Worm (Caenorhabditis elegans) whole organism, young adult: ENCODE data around the gene rpm-1.

Source experiments
- D2030.7 ChIP-seq: fragments of 200-800 bp; sonication (Bioruptor generic); IDR thresholded peaks from 2 replicates; pipeline ENCODE4 v1.3.6; 2022; ENCODE audit warnings: missing genetic modification reagents, missing genetic modification characterization, missing compliant biosample characterization
- F37B4.10 ChIP-seq: fragments of 200-800 bp; sonication (Bioruptor generic); IDR thresholded peaks from 2 replicates; pipeline ENCODE4 v1.3.6; 2022; ENCODE audit warnings: missing genetic modification characterization, missing compliant biosample characterization
- F39B2.1 ChIP-seq: fragments of 200-800 bp; sonication (Bioruptor generic); IDR thresholded peaks from 2 replicates; pipeline ENCODE4 v1.3.6; 2022; ENCODE audit warnings: missing genetic modification reagents, missing genetic modification characterization, missing compliant biosample characterization
- F57A8.1 ChIP-seq: fragments of 200-800 bp; sonication (Bioruptor generic); optimal IDR thresholded peaks from 2 replicates; lab custom pipeline; 2018; ENCODE audit warnings: mild to moderate bottlenecking, missing genetic modification characterization, moderate library complexity, missing compliant biosample characterization
- K11D2.4 ChIP-seq: fragments of 200-800 bp; sonication (Bioruptor generic); IDR thresholded peaks from 2 replicates; pipeline ENCODE4 v1.3.6; 2022; ENCODE audit warnings: missing genetic modification reagents, missing genetic modification characterization, missing compliant biosample characterization
- Y67H2A.10 ChIP-seq: fragments of 200-800 bp; sonication (Bioruptor generic); conservative IDR thresholded peaks from 2 replicates; pipeline ENCODE4 v1.3.6; 2022; ENCODE audit warnings: missing genetic modification reagents, missing genetic modification characterization, missing compliant biosample characterization
- aptf-2 ChIP-seq: fragments of 200-800 bp; sonication (Bioruptor generic); conservative IDR thresholded peaks from 2 replicates; pipeline ENCODE4 v1.3.6; 2022; ENCODE audit warnings: missing genetic modification reagents, missing genetic modification characterization, missing compliant biosample characterization
- bed-1 ChIP-seq: fragments of 200-800 bp; sonication (Bioruptor generic); IDR thresholded peaks from 2 replicates; pipeline ENCODE4 v1.3.6; 2022; ENCODE audit warnings: missing genetic modification reagents, missing genetic modification characterization, missing compliant biosample characterization
- bed-2 ChIP-seq: fragments of 200-800 bp; sonication (Bioruptor generic); IDR thresholded peaks from 2 replicates; pipeline ENCODE4 v1.3.6; 2022; ENCODE audit warnings: missing genetic modification reagents, missing genetic modification characterization, missing compliant biosample characterization
- ccch-3 ChIP-seq: fragments of 200-800 bp; sonication (Bioruptor generic); optimal IDR thresholded peaks from 2 replicates; lab custom pipeline; 2018; ENCODE audit warnings: mild to moderate bottlenecking, missing genetic modification characterization, missing compliant biosample characterization
- cebp-2 ChIP-seq: fragments of 200-800 bp; sonication (Bioruptor generic); IDR thresholded peaks from 2 replicates; pipeline ENCODE4 v1.3.6; 2022; ENCODE audit warnings: missing genetic modification characterization, missing compliant biosample characterization
- ceh-27 ChIP-seq: fragments of 200-800 bp; sonication (Bioruptor generic); optimal IDR thresholded peaks from 2 replicates; lab custom pipeline; 2018; ENCODE audit warnings: mild to moderate bottlenecking, missing genetic modification characterization, moderate library complexity, missing compliant biosample characterization
- die-1 ChIP-seq: sonication (generic microtip); optimal IDR thresholded peaks from 2 replicates; lab custom pipeline; 2016; ENCODE audit warnings: missing genotype, mild to moderate bottlenecking, missing genetic modification characterization, missing compliant biosample characterization
- dox-1 ChIP-seq: fragments of 200-800 bp; sonication (Bioruptor generic); IDR thresholded peaks from 2 replicates; pipeline ENCODE4 v1.3.6; 2022; ENCODE audit warnings: missing genetic modification reagents, missing genetic modification characterization, missing compliant biosample characterization
- egl-18 ChIP-seq: fragments of 200-800 bp; sonication (Bioruptor generic); IDR thresholded peaks from 2 replicates; pipeline ENCODE4 v1.3.6; 2022; ENCODE audit warnings: missing genetic modification reagents, missing genetic modification characterization, missing compliant biosample characterization
- egl-44 ChIP-seq: fragments of 200-800 bp; sonication (Bioruptor generic); IDR thresholded peaks from 2 replicates; pipeline ENCODE4 v1.3.6; 2022; ENCODE audit warnings: missing genetic modification reagents, missing genetic modification characterization, missing compliant biosample characterization
- egrh-3 ChIP-seq: fragments of 200-800 bp; sonication (Bioruptor generic); IDR thresholded peaks from 2 replicates; pipeline ENCODE4 v1.3.6; 2022; ENCODE audit warnings: missing genetic modification reagents, missing genetic modification characterization, missing compliant biosample characterization
- ekl-4 ChIP-seq: fragments of 200-800 bp; sonication (Bioruptor generic); IDR thresholded peaks from 2 replicates; pipeline ENCODE4 v1.3.6; 2022; ENCODE audit warnings: missing genetic modification reagents, missing genetic modification characterization, missing compliant biosample characterization
- hlh-12 ChIP-seq: sonication (generic microtip); optimal IDR thresholded peaks from 2 replicates; lab custom pipeline; 2016; ENCODE audit warnings: missing genetic modification characterization, missing compliant biosample characterization
- hmg-1.2 ChIP-seq: fragments of 200-800 bp; sonication (Bioruptor generic); IDR thresholded peaks from 2 replicates; pipeline ENCODE4 v1.3.6; 2022; ENCODE audit warnings: missing genetic modification reagents, missing genetic modification characterization, missing compliant biosample characterization
- hmg-20 ChIP-seq: fragments of 200-800 bp; sonication (Bioruptor generic); IDR thresholded peaks from 2 replicates; pipeline ENCODE4 v1.3.6; 2022; ENCODE audit warnings: missing genetic modification reagents, missing genetic modification characterization, missing compliant biosample characterization
- lin-40 ChIP-seq: sonication (generic microtip); optimal IDR thresholded peaks from 2 replicates; lab custom pipeline; 2016; ENCODE audit warnings: missing genetic modification characterization, mild to moderate bottlenecking, missing compliant biosample characterization, missing genotype, missing genetic modification reagents
- lsy-27 ChIP-seq: sonication (generic microtip); optimal IDR thresholded peaks from 2 replicates; lab custom pipeline; 2017; ENCODE audit warnings: missing genetic modification characterization, mild to moderate bottlenecking, missing compliant biosample characterization, antibody characterized with exemption, missing genotype, borderline replicate concordance; ENCODE audit not compliant: insufficient read depth
- madf-10 ChIP-seq: sonication (generic microtip); optimal IDR thresholded peaks from 2 replicates; lab custom pipeline; 2016; ENCODE audit warnings: mild to moderate bottlenecking, missing genetic modification characterization, missing compliant biosample characterization
- madf-3 ChIP-seq: fragments of 200-800 bp; sonication (Bioruptor generic); IDR thresholded peaks from 2 replicates; pipeline ENCODE4 v1.3.6; 2022; ENCODE audit warnings: missing genetic modification reagents, missing genetic modification characterization, missing compliant biosample characterization
- nfya-1 ChIP-seq: sonication (generic microtip); optimal IDR thresholded peaks from 2 replicates; lab custom pipeline; 2017; ENCODE audit warnings: antibody characterized with exemption, missing compliant biosample characterization, missing genetic modification characterization, borderline replicate concordance; ENCODE audit not compliant: insufficient read depth
- nhr-80 ChIP-seq: sonication (generic microtip); optimal IDR thresholded peaks from 2 replicates; lab custom pipeline; 2016; ENCODE audit warnings: missing genetic modification characterization, missing compliant biosample characterization
- pha-4 ChIP-seq: fragments of 150-350 bp; sonication (generic microtip); optimal IDR thresholded peaks from 2 replicates; lab custom pipeline; 2014; ENCODE audit warnings: missing biosample characterization, missing genetic modification reagents, missing genetic modification characterization
- rcor-1 ChIP-seq: fragments of 200-800 bp; sonication (Bioruptor generic); IDR thresholded peaks from 2 replicates; pipeline ENCODE4 v1.3.6; 2022; ENCODE audit warnings: missing genetic modification reagents, missing genetic modification characterization, missing compliant biosample characterization
- sea-2 ChIP-seq: fragments of 200-800 bp; sonication (Bioruptor generic); IDR thresholded peaks from 2 replicates; pipeline ENCODE4 v1.3.6; 2022; ENCODE audit warnings: missing genetic modification characterization, missing compliant biosample characterization
- snpc-1.1 ChIP-seq: sonication (generic microtip); optimal IDR thresholded peaks from 2 replicates; lab custom pipeline; 2017; ENCODE audit warnings: missing genetic modification characterization, mild to moderate bottlenecking, missing compliant biosample characterization, antibody characterized with exemption, moderate library complexity, missing genotype, missing genetic modification reagents; ENCODE audit not compliant: insufficient read depth
- snpc-4 ChIP-seq, 5 experiments: fragments of 150-350 bp in 1 of 5; sonication (generic microtip) in 4 of 5; optimal IDR thresholded peaks; 2 replicates each; lab custom pipeline; 2014 to 2018; ENCODE audit warnings: missing genetic modification characterization in 5 of 5, missing biosample characterization in 3 of 5, antibody characterized with exemption in 2 of 5, mild to moderate bottlenecking in 2 of 5, missing compliant biosample characterization in 2 of 5, missing genotype in 2 of 5, moderate library complexity in 2 of 5, missing genetic modification reagents in 1 of 5
- somi-1 ChIP-seq: fragments of 200-800 bp; sonication (Bioruptor generic); optimal IDR thresholded peaks from 2 replicates; lab custom pipeline; 2018; ENCODE audit warnings: mild to moderate bottlenecking, missing genetic modification characterization, missing compliant biosample characterization
- tbp1 ChIP-seq: fragments of 200-800 bp; sonication (Bioruptor generic); optimal IDR thresholded peaks from 2 replicates; lab custom pipeline; 2018; ENCODE audit warnings: mild to moderate bottlenecking, missing genetic modification characterization, missing compliant biosample characterization
- tbx-9 ChIP-seq: sonication (generic microtip); optimal IDR thresholded peaks from 2 replicates; lab custom pipeline; 2016; ENCODE audit warnings: borderline replicate concordance, missing genetic modification characterization, inconsistent platforms, missing compliant biosample characterization
- zfh-2 ChIP-seq: fragments of 200-800 bp; sonication (Bioruptor generic); conservative IDR thresholded peaks from 2 replicates; pipeline ENCODE4 v1.3.6; 2022; ENCODE audit warnings: missing genetic modification reagents, missing genetic modification characterization, missing compliant biosample characterization
- ztf-25 ChIP-seq: fragments of 200-800 bp; sonication (Bioruptor generic); IDR thresholded peaks from 2 replicates; pipeline ENCODE4 v1.3.6; 2022; ENCODE audit warnings: missing genetic modification reagents, missing genetic modification characterization, missing compliant biosample characterization
- ztf-26 ChIP-seq: sonication (generic microtip); optimal IDR thresholded peaks from 2 replicates; lab custom pipeline; 2017; ENCODE audit warnings: missing genetic modification characterization, missing compliant biosample characterization

Gene rpm-1

ce11 chrV:8785526-8785925 is 34.2 kb downstream of the rpm-1 start (continued):
- TF ChIP-seq D2030.7 (GFP tag; lab: Robert Waterston, UW) (0 out of 2 replicates have a peak, but pooled peaks have one; percentile 25), F39B2.1 (GFP tag; lab: Robert Waterston, UW) (no peak), sea-2 (GFP tag; lab: Robert Waterston, UW) (0 out of 2 replicates have a peak, but pooled peaks have one; percentile 19), dox-1 (peak; percentile 59; the same call in 1 of the 2 replicates), egrh-3 (GFP tag; lab: Robert Waterston, UW) (peak; percentile 80; the same call in 1 of the 2 replicates), tbp1 (peak; percentile 8), snpc-1.1 (tag; lab: Kevin White, UChicago) (no peak), egl-44 (GFP tag; lab: Robert Waterston, UW) (peak; percentile 43; the same call in 1 of the 2 replicates), bed-2 (GFP tag; lab: Robert Waterston, UW) (0 out of 2 replicates have a peak, but pooled peaks have one; percentile 47)

- TF ChIP-seq nhr-80 (tag; lab: Kevin White, UChicago) (peak; percentile 11), ztf-26 (tag; lab: Kevin White, UChicago) (no peak), zfh-2 (GFP tag; lab: Robert Waterston, UW) (peak; percentile 73), nfya-1 (tag; lab: Kevin White, UChicago) (no peak), F57A8.1 (GFP tag; lab: Kevin White, UChicago) (no peak)
Observed at ce11 chrV:8784485-8784884, 35.3 kb downstream of the rpm-1 start.

- TF ChIP-seq cebp-2 (GFP tag; lab: Robert Waterston, UW) (no peak), ceh-27 (GFP tag; lab: Kevin White, UChicago) (peak; percentile 8), hlh-12 (tag; lab: Kevin White, UChicago) (no peak), dox-1 (no peak), madf-10 (tag; lab: Kevin White, UChicago) (no peak), lsy-27 (no peak), hmg-1.2 (GFP tag; lab: Robert Waterston, UW) (no peak; the same call in 1 of the 2 replicates)
Observed at ce11 chrV:8782112-8782511, 37.6 kb downstream of the rpm-1 start.

DNA sequence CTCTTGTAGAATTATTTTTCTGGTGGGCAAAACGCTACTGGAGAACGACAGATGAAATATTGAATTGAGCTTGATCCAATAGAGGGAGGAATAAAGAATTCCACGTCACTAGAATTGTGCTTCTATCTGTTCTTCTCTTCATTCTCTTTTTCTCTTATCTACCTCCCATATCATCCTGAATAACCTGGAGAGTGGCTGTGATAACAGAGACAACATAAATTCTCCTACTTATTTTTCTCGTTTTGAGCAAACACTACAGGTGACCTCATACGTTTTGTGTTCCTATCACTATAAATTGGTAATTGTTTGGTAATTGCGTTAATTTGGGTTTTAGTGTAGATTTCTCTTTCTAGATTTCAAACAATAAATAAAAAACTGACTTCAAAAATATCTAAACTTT is 38.6 kb downstream of the rpm-1 start:
- TF ChIP-seq aptf-2 (GFP tag; lab: Robert Waterston, UW) (no peak), nhr-80 (tag; lab: Kevin White, UChicago) (peak; percentile 33), ccch-3 (GFP tag; lab: Kevin White, UChicago) (no peak), tbx-9 (tag; lab: Kevin White, UChicago) (no peak), ztf-25 (GFP tag; lab: Robert Waterston, UW) (no peak), madf-3 (GFP tag; lab: Robert Waterston, UW) (no peak), hmg-20 (GFP tag; lab: Robert Waterston, UW) (no peak)
- TF ChIP-seq, all 124 proteins: peak for 1

DNA sequence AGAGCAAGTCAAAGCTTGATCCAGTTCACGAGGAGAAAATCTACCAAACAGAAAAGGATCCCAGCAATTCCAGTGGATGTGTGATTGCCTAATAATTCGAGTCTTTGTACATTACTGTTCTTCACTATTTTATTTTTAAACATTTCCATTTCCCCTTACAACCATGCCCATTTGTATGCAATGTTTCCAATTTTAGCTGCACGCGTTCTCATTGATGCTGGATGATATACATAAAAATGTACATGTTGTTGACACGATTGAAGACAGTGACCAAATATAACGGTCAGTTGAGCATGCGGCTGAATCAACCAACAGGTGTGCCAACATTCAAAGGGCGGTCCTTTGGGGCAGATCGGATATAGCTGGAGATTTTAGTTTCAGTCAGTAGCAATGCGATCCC is 43.5 kb downstream of the rpm-1 start, which contains the start of gene B0507.1:
TSS of gene B0507.1 (plus strand) at position 301 of the 400 bp plus-strand sequence.
- TF ChIP-seq aptf-2 (GFP tag; lab: Robert Waterston, UW) (no peak), F37B4.10 (no peak), rcor-1 (GFP tag; lab: Robert Waterston, UW) (no peak), ekl-4 (no peak), die-1 (tag; lab: Kevin White, UChicago) (no peak), madf-3 (GFP tag; lab: Robert Waterston, UW) (no peak), somi-1 (GFP tag; lab: Kevin White, UChicago) (no peak), pha-4 (tag; lab: Kevin White, UChicago) (no peak), lin-40 (tag; lab: Kevin White, UChicago) (no peak), egl-18 (GFP tag; lab: Robert Waterston, UW) (no peak), Y67H2A.10 (no peak), snpc-4 (GFP tag; optimal IDR thresholded peaks at IDR 0.05; lab: Kevin White, UChicago) (no peak), snpc-4 (tag; optimal IDR thresholded peaks at IDR 0.05; lab: Kevin White, UChicago) (no peak), K11D2.4 (GFP tag; lab: Robert Waterston, UW) (no peak), bed-1 (GFP tag; lab: Robert Waterston, UW) (no peak)
